Worm (Caenorhabditis elegans) whole organism, L1 larva: ENCODE data around the gene ZK792.7.
A peak's percentile ranks its signal among the peaks of the same experiment; 100 is the strongest.

Experiments used
- C04F5.9 ChIP-seq: sonication (generic microtip); optimal IDR thresholded peaks from 2 replicates; lab custom pipeline; 2016; ENCODE audit warnings: missing genetic modification characterization, missing compliant biosample characterization
- C16A3.4 ChIP-seq: fragments of 150-350 bp; optimal IDR thresholded peaks from 2 replicates; lab custom pipeline; 2014; ENCODE audit warnings: missing biosample characterization, missing genetic modification characterization
- C34B4.2 ChIP-seq: sonication (generic microtip); optimal IDR thresholded peaks from 2 replicates; lab custom pipeline; 2017; ENCODE audit warnings: mild to moderate bottlenecking, missing genetic modification characterization, missing compliant biosample characterization
- alr-1 ChIP-seq: fragments of 200-800 bp; sonication (Bioruptor generic); optimal IDR thresholded peaks from 2 replicates; lab custom pipeline; 2018; ENCODE audit warnings: borderline replicate concordance, mild to moderate bottlenecking, missing genetic modification characterization, missing compliant biosample characterization
- aly-2 ChIP-seq: fragments of 150-350 bp; optimal IDR thresholded peaks from 2 replicates; lab custom pipeline; 2014; ENCODE audit warnings: missing biosample characterization, missing genetic modification characterization
- blmp-1 ChIP-seq: fragments of 150-350 bp; optimal IDR thresholded peaks from 2 replicates; lab custom pipeline; 2014; ENCODE audit warnings: missing biosample characterization, missing genetic modification characterization
- ceh-63 ChIP-seq: fragments of 200-800 bp; sonication (Bioruptor generic); optimal IDR thresholded peaks from 2 replicates; lab custom pipeline; 2018; ENCODE audit warnings: mild to moderate bottlenecking, missing genetic modification characterization, missing compliant biosample characterization
- ceh-8 ChIP-seq: fragments of 200-800 bp; sonication (Bioruptor generic); optimal IDR thresholded peaks from 2 replicates; lab custom pipeline; 2018; ENCODE audit warnings: mild to moderate bottlenecking, missing genetic modification characterization, moderate library complexity, missing compliant biosample characterization
- ceh-82 ChIP-seq, 3 experiments: fragments of 150-350 bp in 1 of 3; sonication (generic microtip) in 2 of 3; optimal IDR thresholded peaks; 2 replicates each; lab custom pipeline; 2014 to 2017; ENCODE audit warnings: missing biosample characterization in 3 of 3, missing genetic modification characterization in 3 of 3
- ceh-90 ChIP-seq: sonication (generic microtip); optimal IDR thresholded peaks from 2 replicates; lab custom pipeline; 2016; ENCODE audit warnings: missing genetic modification characterization, missing compliant biosample characterization
- dpl-1 ChIP-seq, 3 experiments: fragments of 150-350 bp in 2 of 3; sonication (generic microtip) in 1 of 3; optimal IDR thresholded peaks; 2 replicates each; lab custom pipeline; 2014 to 2017; ENCODE audit warnings: missing biosample characterization in 3 of 3, missing genetic modification characterization in 3 of 3, missing genetic modification reagents in 3 of 3
- dsc-1 ChIP-seq: sonication (generic microtip); optimal IDR thresholded peaks from 2 replicates; lab custom pipeline; 2016; ENCODE audit warnings: mild to moderate bottlenecking, missing genetic modification characterization, missing compliant biosample characterization
- ets-5 ChIP-seq: fragments of 200-800 bp; sonication (Bioruptor generic); IDR thresholded peaks from 2 replicates; pipeline ENCODE4 v1.3.6; 2022; ENCODE audit warnings: missing genetic modification characterization, missing compliant biosample characterization
- fkh-10 ChIP-seq: sonication (generic microtip); optimal IDR thresholded peaks from 2 replicates; lab custom pipeline; 2017; ENCODE audit warnings: missing biosample characterization, missing genetic modification reagents, missing genetic modification characterization
- fkh-4 ChIP-seq: sonication (generic microtip); optimal IDR thresholded peaks from 2 replicates; lab custom pipeline; 2016; ENCODE audit warnings: missing compliant biosample characterization, missing genetic modification characterization, borderline replicate concordance
- fkh-8 ChIP-seq: sonication (generic microtip); optimal IDR thresholded peaks from 2 replicates; lab custom pipeline; 2016; ENCODE audit warnings: mild to moderate bottlenecking, missing genetic modification characterization, missing compliant biosample characterization
- hpl-2 ChIP-seq: fragments of 150-350 bp; optimal IDR thresholded peaks from 2 replicates; lab custom pipeline; 2014; ENCODE audit warnings: missing biosample characterization, missing genetic modification reagents, missing genetic modification characterization
- irx-1 ChIP-seq: sonication (generic microtip); optimal IDR thresholded peaks from 2 replicates; lab custom pipeline; 2016; ENCODE audit warnings: missing genetic modification characterization, missing compliant biosample characterization
- jun-1 ChIP-seq: fragments of 150-350 bp; optimal IDR thresholded peaks from 2 replicates; lab custom pipeline; 2014; ENCODE audit warnings: missing biosample characterization, missing genetic modification reagents, missing genetic modification characterization
- lin-14 ChIP-seq: fragments of 200-800 bp; sonication (Bioruptor generic); optimal IDR thresholded peaks from 2 replicates; lab custom pipeline; 2018; ENCODE audit warnings: mild to moderate bottlenecking, missing genetic modification characterization, moderate library complexity, missing compliant biosample characterization
- lin-39 ChIP-seq: fragments of 150-350 bp; optimal IDR thresholded peaks from 2 replicates; lab custom pipeline; 2014; ENCODE audit warnings: missing biosample characterization, missing genetic modification reagents, missing genetic modification characterization
- lir-3 ChIP-seq: sonication (generic microtip); optimal IDR thresholded peaks from 2 replicates; lab custom pipeline; 2016; ENCODE audit warnings: mild to moderate bottlenecking, missing genetic modification characterization, moderate library complexity, missing compliant biosample characterization; ENCODE audit not compliant: poor library complexity
- mab-9 ChIP-seq: fragments of 200-800 bp; sonication (Bioruptor generic); IDR thresholded peaks from 2 replicates; pipeline ENCODE4 v1.3.6; 2022; ENCODE audit warnings: missing genetic modification reagents, missing genetic modification characterization, missing compliant biosample characterization
- mef-2 ChIP-seq: fragments of 150-350 bp; optimal IDR thresholded peaks from 2 replicates; lab custom pipeline; 2014; ENCODE audit warnings: missing biosample characterization, missing genetic modification characterization
- mep-1 ChIP-seq: fragments of 150-350 bp; optimal IDR thresholded peaks from 2 replicates; lab custom pipeline; 2014; ENCODE audit warnings: missing biosample characterization, missing genetic modification characterization
- nhr-11 ChIP-seq: fragments of 150-350 bp; optimal IDR thresholded peaks from 2 replicates; lab custom pipeline; 2014; ENCODE audit warnings: missing biosample characterization, missing genetic modification characterization
- nhr-20 ChIP-seq: sonication (generic microtip); optimal IDR thresholded peaks from 2 replicates; lab custom pipeline; 2016; ENCODE audit warnings: mild to moderate bottlenecking, missing genetic modification characterization, missing compliant biosample characterization
- nhr-71 ChIP-seq: sonication (generic microtip); optimal IDR thresholded peaks from 2 replicates; lab custom pipeline; 2016; ENCODE audit warnings: mild to moderate bottlenecking, missing genetic modification characterization, moderate library complexity, missing compliant biosample characterization
- nhr-76 ChIP-seq: sonication (generic microtip); optimal IDR thresholded peaks from 2 replicates; lab custom pipeline; 2017; ENCODE audit warnings: missing biosample characterization, missing genetic modification characterization
- nhr-77 ChIP-seq: fragments of 150-350 bp; optimal IDR thresholded peaks from 2 replicates; lab custom pipeline; 2014; ENCODE audit warnings: missing biosample characterization, missing genetic modification characterization
- nhr-85 ChIP-seq: sonication (generic microtip); peaks from one replicate; lab custom pipeline; 2016; ENCODE audit warnings: missing genetic modification characterization, inconsistent platforms, missing compliant biosample characterization
- pag-3 ChIP-seq: sonication (generic microtip); optimal IDR thresholded peaks from 2 replicates; lab custom pipeline; 2017; ENCODE audit warnings: missing genetic modification characterization, mild to moderate bottlenecking, missing compliant biosample characterization, antibody characterized with exemption, borderline replicate concordance; ENCODE audit not compliant: insufficient read depth
- pax-3 ChIP-seq: fragments of 200-800 bp; sonication (Bioruptor generic); optimal IDR thresholded peaks from 2 replicates; lab custom pipeline; 2018; ENCODE audit warnings: mild to moderate bottlenecking, missing genetic modification characterization, moderate library complexity, missing compliant biosample characterization
- pqm-1 ChIP-seq: sonication (generic microtip); optimal IDR thresholded peaks from 3 replicates; lab custom pipeline; 2017; ENCODE audit warnings: missing biosample characterization, missing genetic modification characterization
- rnt-1 ChIP-seq: sonication (generic microtip); optimal IDR thresholded peaks from 2 replicates; lab custom pipeline; 2016; ENCODE audit warnings: mild to moderate bottlenecking, missing genetic modification characterization, moderate library complexity, missing compliant biosample characterization
- snpc-4 ChIP-seq: fragments of 150-350 bp; optimal IDR thresholded peaks from 2 replicates; lab custom pipeline; 2014; ENCODE audit warnings: missing biosample characterization, missing genetic modification characterization
- snu-23 ChIP-seq: sonication (generic microtip); optimal IDR thresholded peaks from 2 replicates; lab custom pipeline; 2016; ENCODE audit warnings: missing genetic modification characterization, missing compliant biosample characterization
- sptf-1 ChIP-seq: fragments of 150-350 bp; optimal IDR thresholded peaks from 2 replicates; lab custom pipeline; 2014; ENCODE audit warnings: missing biosample characterization, missing genetic modification characterization
- sup-37 ChIP-seq: fragments of 200-800 bp; sonication (Bioruptor generic); optimal IDR thresholded peaks from 2 replicates; lab custom pipeline; 2018; ENCODE audit warnings: mild to moderate bottlenecking, missing genetic modification characterization, missing compliant biosample characterization
- tbx-2 ChIP-seq: sonication (generic microtip); optimal IDR thresholded peaks from 2 replicates; lab custom pipeline; 2016; ENCODE audit warnings: missing genetic modification characterization, missing compliant biosample characterization
- unc-98 ChIP-seq: fragments of 200-800 bp; sonication (Bioruptor generic); IDR thresholded peaks from 2 replicates; pipeline ENCODE4 v1.3.6; 2022; ENCODE audit warnings: missing genetic modification characterization, missing compliant biosample characterization
- vab-15 ChIP-seq: sonication (generic microtip); optimal IDR thresholded peaks from 2 replicates; lab custom pipeline; 2017; ENCODE audit warnings: missing genotype, mild to moderate bottlenecking, missing genetic modification characterization, missing compliant biosample characterization
- xbp-1 ChIP-seq: sonication (generic microtip); optimal IDR thresholded peaks from 2 replicates; lab custom pipeline; 2016; ENCODE audit warnings: missing genetic modification characterization, missing compliant biosample characterization
- zag-1 ChIP-seq: fragments of 150-350 bp; optimal IDR thresholded peaks from 2 replicates; lab custom pipeline; 2014; ENCODE audit warnings: missing biosample characterization, missing genetic modification characterization
- ztf-11 ChIP-seq, 2 experiments: sonication (generic microtip); optimal IDR thresholded peaks; 2 replicates each; lab custom pipeline; 2016 to 2017; ENCODE audit warnings: missing genetic modification characterization in 2 of 2, missing biosample characterization in 1 of 2, missing compliant biosample characterization in 1 of 2

Gene ZK792.7

ce11 chrIV:11713289-11713688 is 19.0 kb downstream of the ZK792.7 start:
- TF ChIP-seq jun-1 (tag; lab: Kevin White, UChicago), result no peak
- peak; percentile 60 for TF ChIP-seq dsc-1 (tag; lab: Kevin White, UChicago)

ce11 chrIV:11714739-11715138 is 20.5 kb downstream of the ZK792.7 start, which contains the start of gene magi-1:
Gene magi-1, plus strand, starts transcription at chrIV:11715039.
- TF ChIP-seq C04F5.9 (tag; lab: Kevin White, UChicago), result no peak
- TF ChIP-seq fkh-4 (tag; lab: Kevin White, UChicago), result no peak
- no peak for TF ChIP-seq mab-9 (GFP tag; lab: Robert Waterston, UW)
- TF ChIP-seq pax-3, result no peak
- no peak for TF ChIP-seq nhr-85 (tag; lab: Kevin White, UChicago)
- no peak for TF ChIP-seq nhr-77 (tag; lab: Kevin White, UChicago)
- TF ChIP-seq irx-1, result no peak
- TF ChIP-seq nhr-76 (tag; lab: Kevin White, UChicago), result no peak
- TF ChIP-seq xbp-1 (tag; lab: Kevin White, UChicago), result no peak
- no peak for TF ChIP-seq pag-3 (tag; lab: Kevin White, UChicago)
- TF ChIP-seq C16A3.4, result no peak
- TF ChIP-seq mef-2 (tag; lab: Kevin White, UChicago), result no peak
- TF ChIP-seq snpc-4 (tag; lab: Kevin White, UChicago), result no peak
- no peak for TF ChIP-seq sptf-1 (tag; lab: Kevin White, UChicago)
- no peak for TF ChIP-seq ceh-90 (tag; lab: Kevin White, UChicago)
- no peak for TF ChIP-seq alr-1 (tag; lab: Kevin White, UChicago)
- no peak for TF ChIP-seq ceh-8
- TF ChIP-seq pqm-1, result no peak

ce11 chrIV:11716414-11716813 is 22.2 kb downstream of the ZK792.7 start:
- no peak for TF ChIP-seq zag-1 (tag; lab: Kevin White, UChicago)
- peak; percentile 11 for TF ChIP-seq lin-14
- no peak for TF ChIP-seq C34B4.2 (tag; lab: Kevin White, UChicago)
- peak; percentile 55 for TF ChIP-seq rnt-1 (tag; lab: Kevin White, UChicago)
- peak; percentile 5 for TF ChIP-seq nhr-71 (tag; lab: Kevin White, UChicago)

ce11 chrIV:11717094-11717876 is 23.0 kb downstream of the ZK792.7 start:
- TF ChIP-seq ets-5 (GFP tag; lab: Robert Waterston, UW), result no peak
- TF ChIP-seq nhr-11 (tag; lab: Kevin White, UChicago), result no peak
- no peak for TF ChIP-seq ztf-11 (tag; optimal IDR thresholded peaks at IDR 0.05; lab: Kevin White, UChicago)
- peak; percentile 30 for TF ChIP-seq fkh-10 (GFP tag; lab: Kevin White, UChicago)
- no peak for TF ChIP-seq aly-2
- TF ChIP-seq tbx-2 (tag; lab: Kevin White, UChicago), result peak; percentile 29
- no peak for TF ChIP-seq ceh-82 (tag; optimal IDR thresholded peaks at IDR 0.05; lab: Kevin White, UChicago)
- TF ChIP-seq ceh-63, result no peak
- TF ChIP-seq fkh-8, result no peak
- TF ChIP-seq mef-2 (tag; lab: Kevin White, UChicago), result no peak
- no peak for TF ChIP-seq sup-37
- TF ChIP-seq lin-14, result peak; percentile 50
- TF ChIP-seq mab-9 (GFP tag; lab: Robert Waterston, UW), result no peak
- TF ChIP-seq blmp-1 (tag; lab: Kevin White, UChicago), result peak; percentile 53
- no peak for TF ChIP-seq hpl-2 (GFP tag; lab: Kevin White, UChicago)
- TF ChIP-seq mep-1, result peak; percentile 5
- peak; percentile 81 for TF ChIP-seq nhr-85 (tag; lab: Kevin White, UChicago)
- TF ChIP-seq pax-3, result no peak
- no peak for TF ChIP-seq unc-98 (GFP tag; lab: Robert Waterston, UW)
- TF ChIP-seq vab-15 (tag; lab: Kevin White, UChicago), result no peak
- no peak for TF ChIP-seq lir-3
- TF ChIP-seq xbp-1 (tag; lab: Kevin White, UChicago), result no peak
- no peak for TF ChIP-seq dpl-1 (GFP tag; optimal IDR thresholded peaks at IDR 0.05; lab: Kevin White, UChicago)
- TF ChIP-seq sptf-1 (tag; lab: Kevin White, UChicago), result no peak
- peak; percentile 21 for TF ChIP-seq nhr-20 (tag; lab: Kevin White, UChicago)
- peak; percentile 10 for TF ChIP-seq snu-23 (GFP tag; lab: Kevin White, UChicago)
- no peak for TF ChIP-seq C34B4.2 (tag; lab: Kevin White, UChicago)
- TF ChIP-seq lin-39, result no peak
- TF ChIP-seq C16A3.4, result no peak
- TF ChIP-seq irx-1, result no peak
